Worm (Caenorhabditis elegans): ENCODE results near the gene Y82E9BL.5.

ce11 chrIII:1374355-1374807 lies 26.9 kb upstream of the Y82E9BL.5 start, which contains the start of gene Y82E9BR.20:
- TF ChIP-seq scrt-1 (GFP tag; IDR thresholded peaks at IDR 0.05): no peak
- TF ChIP-seq tbx-11 (GFP tag; IDR thresholded peaks at IDR 0.05): no peak
- no peak for TF ChIP-seq sea-1 (GFP tag; conservative IDR thresholded peaks at IDR 0.05)
- no peak for TF ChIP-seq tbx-37 (GFP tag; conservative IDR thresholded peaks at IDR 0.05)
- no peak for TF ChIP-seq ama-1 (optimal IDR thresholded peaks at IDR 0.05)
- TF ChIP-seq ceh-13 (GFP tag; optimal IDR thresholded peaks at IDR 0.05): no peak
- no peak for TF ChIP-seq F13C5.2 (tag; optimal IDR thresholded peaks at IDR 0.05)
- no peak for TF ChIP-seq tra-4 (tag; optimal IDR thresholded peaks at IDR 0.05)
- no peak for TF ChIP-seq ets-7 (tag; optimal IDR thresholded peaks at IDR 0.05)
- no peak for TF ChIP-seq hmg-4 (GFP tag; optimal IDR thresholded peaks at IDR 0.05)

Measured in whole organism, early embryonic.